Fruit fly (Drosophila melanogaster) whole organism, embryonic: Measurements from ENCODE around the gene CG2875.
A peak's percentile ranks its signal among the peaks of the same experiment; 100 is the strongest.

Source experiments
- ATbp ChIP-seq: fragments of 200-800 bp; sonication (Bioruptor generic); optimal IDR thresholded peaks from 2 replicates; lab custom pipeline; 2017; ENCODE audit warnings: missing biosample characterization, mild to moderate bottlenecking, missing genetic modification characterization, missing genetic modification reagents
- Aef1 ChIP-seq: fragments of 200-800 bp; sonication (Bioruptor generic); IDR thresholded peaks from 3 replicates; pipeline ENCODE4 v1.3.6; 2022; ENCODE audit warnings: missing biosample characterization, missing genetic modification characterization
- Asciz ChIP-seq: fragments of 200-800 bp; sonication (Bioruptor generic); optimal IDR thresholded peaks from 2 replicates; lab custom pipeline; 2017; ENCODE audit warnings: missing biosample characterization, mild to moderate bottlenecking, missing genetic modification characterization, missing genetic modification reagents
- Atf-2 ChIP-seq: fragments of 200-800 bp; sonication (Bioruptor generic); optimal IDR thresholded peaks from 2 replicates; lab custom pipeline; 2016; ENCODE audit warnings: missing biosample characterization, missing genetic modification characterization
- Atf6 ChIP-seq: fragments of 200-800 bp; sonication (Bioruptor generic); IDR thresholded peaks from 2 replicates; pipeline ENCODE4 v1.3.6; 2022; ENCODE audit warnings: missing biosample characterization, missing genetic modification characterization
- CG10321 ChIP-seq: fragments of 200-800 bp; sonication (Bioruptor generic); IDR thresholded peaks from 2 replicates; pipeline ENCODE4 v1.3.6; 2022; ENCODE audit warnings: missing biosample characterization, missing genetic modification characterization
- CG11696 ChIP-seq: fragments of 200-800 bp; sonication (Bioruptor generic); IDR thresholded peaks from 2 replicates; pipeline ENCODE4 v1.3.6; 2022; ENCODE audit warnings: missing biosample characterization, missing genetic modification characterization
- CG1233 ChIP-seq: fragments of 200-800 bp; sonication (Bioruptor generic); optimal IDR thresholded peaks from 4 replicates; lab custom pipeline; 2018; ENCODE audit warnings: missing biosample characterization, mild to moderate bottlenecking, missing genetic modification characterization
- CG12391 ChIP-seq: fragments of 200-800 bp; sonication (Bioruptor generic); optimal IDR thresholded peaks from 3 replicates; lab custom pipeline; 2018; ENCODE audit warnings: missing biosample characterization, mild to moderate bottlenecking, missing genetic modification characterization, moderate library complexity
- CG17186 ChIP-seq: fragments of 200-800 bp; sonication (Bioruptor generic); optimal IDR thresholded peaks from 3 replicates; lab custom pipeline; 2017; ENCODE audit warnings: missing biosample characterization, missing genetic modification reagents, missing genetic modification characterization
- CG18011 ChIP-seq: fragments of 200-800 bp; sonication (Bioruptor generic); optimal IDR thresholded peaks from 2 replicates; lab custom pipeline; 2017; ENCODE audit warnings: missing biosample characterization, missing genetic modification characterization, mild to moderate bottlenecking, moderate library complexity, missing genotype
- CG2202 ChIP-seq: fragments of 200-800 bp; sonication (Bioruptor generic); optimal IDR thresholded peaks from 2 replicates; lab custom pipeline; 2018; ENCODE audit warnings: missing biosample characterization, mild to moderate bottlenecking, missing genetic modification characterization
- CG4820 ChIP-seq: fragments of 200-800 bp; sonication (Bioruptor generic); optimal IDR thresholded peaks from 3 replicates; lab custom pipeline; 2016; ENCODE audit warnings: missing biosample characterization, missing genetic modification characterization
- CG5180 ChIP-seq: fragments of 200-800 bp; sonication (Bioruptor generic); optimal IDR thresholded peaks from 3 replicates; lab custom pipeline; 2017; ENCODE audit warnings: missing biosample characterization, missing genetic modification characterization, mild to moderate bottlenecking, moderate library complexity, missing genetic modification reagents
- CG6272 ChIP-seq: fragments of 200-800 bp; sonication (Bioruptor generic); IDR thresholded peaks from 2 replicates; pipeline ENCODE4 v1.3.6; 2022; ENCODE audit warnings: missing biosample characterization, missing genetic modification characterization
- CG7271 ChIP-seq: fragments of 200-800 bp; sonication (Bioruptor generic); optimal IDR thresholded peaks from 2 replicates; lab custom pipeline; 2018; ENCODE audit warnings: missing biosample characterization, mild to moderate bottlenecking, missing genetic modification characterization, moderate library complexity
- CG7839 ChIP-seq: fragments of 200-800 bp; sonication (Bioruptor generic); optimal IDR thresholded peaks from 3 replicates; lab custom pipeline; 2018; ENCODE audit warnings: missing biosample characterization, mild to moderate bottlenecking, missing genetic modification characterization, moderate library complexity
- CG7963 ChIP-seq: fragments of 200-800 bp; sonication (Bioruptor generic); IDR thresholded peaks from 3 replicates; pipeline ENCODE4 v1.3.6; 2022; ENCODE audit warnings: missing biosample characterization, missing genetic modification characterization; ENCODE audit not compliant: partially characterized antibody
- CG8089 ChIP-seq: fragments of 200-800 bp; sonication (Bioruptor generic); optimal IDR thresholded peaks from 3 replicates; lab custom pipeline; 2016; ENCODE audit warnings: missing biosample characterization, missing genetic modification characterization
- CG9437 ChIP-seq: fragments of 200-800 bp; sonication (Bioruptor generic); optimal IDR thresholded peaks from 2 replicates; lab custom pipeline; 2018; ENCODE audit warnings: missing biosample characterization, mild to moderate bottlenecking, missing genetic modification characterization
- CTCF ChIP-seq: fragments of 200-800 bp; sonication (Bioruptor generic); optimal IDR thresholded peaks from 2 replicates; lab custom pipeline; 2017; ENCODE audit warnings: missing biosample characterization, mild to moderate bottlenecking, missing genetic modification characterization, moderate library complexity
- Chrac-16 ChIP-seq: fragments of 200-800 bp; sonication (Bioruptor generic); optimal IDR thresholded peaks from 3 replicates; lab custom pipeline; 2016; ENCODE audit warnings: missing biosample characterization, missing genetic modification characterization
- Dbx ChIP-seq: fragments of 200-800 bp; sonication (Bioruptor generic); IDR thresholded peaks from 3 replicates; pipeline ENCODE4 v1.3.6; 2022; ENCODE audit warnings: missing biosample characterization, missing genetic modification characterization
- Fer2 ChIP-seq: fragments of 200-800 bp; sonication (Bioruptor generic); optimal IDR thresholded peaks from 2 replicates; lab custom pipeline; 2018; ENCODE audit warnings: missing biosample characterization, mild to moderate bottlenecking, missing genetic modification characterization, moderate library complexity
- Hey ChIP-seq: fragments of 200-800 bp; sonication (Bioruptor generic); optimal IDR thresholded peaks from 3 replicates; lab custom pipeline; 2018; ENCODE audit warnings: missing biosample characterization, mild to moderate bottlenecking, missing genetic modification characterization
- Lhr ChIP-seq: fragments of 200-800 bp; sonication (Bioruptor generic); optimal IDR thresholded peaks from 3 replicates; lab custom pipeline; 2017; ENCODE audit warnings: mild to moderate bottlenecking, missing biosample characterization, missing genetic modification reagents, missing genetic modification characterization
- MESR4 ChIP-seq: fragments of 200-800 bp; sonication (Bioruptor generic); optimal IDR thresholded peaks from 2 replicates; lab custom pipeline; 2018; ENCODE audit warnings: missing biosample characterization, mild to moderate bottlenecking, missing genetic modification characterization, moderate library complexity
- Mes4 ChIP-seq: fragments of 200-800 bp; sonication (Bioruptor generic); optimal IDR thresholded peaks from 2 replicates; lab custom pipeline; 2016; ENCODE audit warnings: missing biosample characterization, missing genetic modification characterization
- PHDP ChIP-seq: fragments of 200-800 bp; sonication (Bioruptor generic); optimal IDR thresholded peaks from 3 replicates; lab custom pipeline; 2018; ENCODE audit warnings: missing biosample characterization, mild to moderate bottlenecking, missing genetic modification characterization, moderate library complexity
- TFAM ChIP-seq: fragments of 200-800 bp; sonication (Bioruptor generic); optimal IDR thresholded peaks from 2 replicates; lab custom pipeline; 2017; ENCODE audit warnings: missing biosample characterization, missing genetic modification characterization, inconsistent platforms
- ac ChIP-seq: fragments of 200-800 bp; sonication (Bioruptor generic); optimal IDR thresholded peaks from 3 replicates; lab custom pipeline; 2017; ENCODE audit warnings: missing biosample characterization, mild to moderate bottlenecking, missing genetic modification characterization
- bcd ChIP-seq: fragments of 200-800 bp; sonication (Bioruptor generic); optimal IDR thresholded peaks from 2 replicates; lab custom pipeline; 2017; ENCODE audit warnings: missing biosample characterization, mild to moderate bottlenecking, missing genetic modification characterization
- cato ChIP-seq: fragments of 200-800 bp; sonication (Bioruptor generic); optimal IDR thresholded peaks from 2 replicates; lab custom pipeline; 2016; ENCODE audit warnings: missing biosample characterization, missing genetic modification characterization, borderline replicate concordance
- fd96Cb ChIP-seq: fragments of 200-800 bp; sonication (Bioruptor generic); optimal IDR thresholded peaks from 2 replicates; lab custom pipeline; 2018; ENCODE audit warnings: missing biosample characterization, mild to moderate bottlenecking, missing genetic modification characterization, moderate library complexity
- gfzf ChIP-seq: fragments of 200-800 bp; sonication (Bioruptor generic); optimal IDR thresholded peaks from 2 replicates; lab custom pipeline; 2016; ENCODE audit warnings: missing biosample characterization, mild to moderate bottlenecking, missing genetic modification characterization, moderate library complexity
- gsb-n ChIP-seq: fragments of 200-800 bp; sonication (Bioruptor generic); optimal IDR thresholded peaks from 3 replicates; lab custom pipeline; 2018; ENCODE audit warnings: missing biosample characterization, mild to moderate bottlenecking, missing genetic modification characterization
- ind ChIP-seq: fragments of 200-800 bp; sonication (Bioruptor generic); optimal IDR thresholded peaks from 3 replicates; lab custom pipeline; 2016; ENCODE audit warnings: missing biosample characterization, missing genetic modification characterization
- kay ChIP-seq: fragments of 200-800 bp; sonication (Bioruptor generic); optimal IDR thresholded peaks from 2 replicates; lab custom pipeline; 2016; ENCODE audit warnings: missing biosample characterization, missing genetic modification characterization
- lov ChIP-seq, 2 experiments: fragments of 200-800 bp in 1 of 2; fragments of >200 bp in 1 of 2; sonication (Bioruptor generic) in 1 of 2; IDR thresholded peaks in 1 of 2; optimal IDR thresholded peaks in 1 of 2; 2 replicates in 1 of 2; 3 replicates in 1 of 2; pipeline versions ENCODE4 v1.3.6 to Lab custom; 2017 to 2022; ENCODE audit warnings: missing biosample characterization in 1 of 2, missing genetic modification characterization in 1 of 2
- org-1 ChIP-seq: fragments of 200-800 bp; sonication (Bioruptor generic); optimal IDR thresholded peaks from 2 replicates; lab custom pipeline; 2017; ENCODE audit warnings: missing biosample characterization, missing genetic modification characterization
- otp ChIP-seq: fragments of 200-800 bp; sonication (Bioruptor generic); IDR thresholded peaks from 3 replicates; pipeline ENCODE4, ENCODE4 v1.3.6; 2022; ENCODE audit warnings: missing biosample characterization, missing genetic modification characterization
- salm ChIP-seq: fragments of 200-800 bp; sonication (Bioruptor generic); optimal IDR thresholded peaks from 2 replicates; lab custom pipeline; 2018; ENCODE audit warnings: missing biosample characterization, mild to moderate bottlenecking, missing genetic modification characterization
- sd ChIP-seq: fragments of 200-800 bp; sonication (Bioruptor generic); optimal IDR thresholded peaks from 3 replicates; lab custom pipeline; 2018; ENCODE audit warnings: missing biosample characterization, mild to moderate bottlenecking, missing genetic modification characterization, moderate library complexity
- sim ChIP-seq: fragments of 200-800 bp; sonication (Bioruptor generic); IDR thresholded peaks from 2 replicates; pipeline ENCODE4 v1.3.6; 2022; ENCODE audit warnings: missing biosample characterization, missing genetic modification characterization
- sqz ChIP-seq: fragments of 200-800 bp; sonication (Bioruptor generic); optimal IDR thresholded peaks from 3 replicates; lab custom pipeline; 2018; ENCODE audit warnings: missing biosample characterization, mild to moderate bottlenecking, missing genetic modification characterization
- sug ChIP-seq: fragments of 200-800 bp; optimal IDR thresholded peaks from 2 replicates; lab custom pipeline; 2019; ENCODE audit warnings: missing biosample characterization, mild to moderate bottlenecking, missing genetic modification characterization, moderate library complexity
- ttk ChIP-seq: fragments of 200-800 bp; sonication (Bioruptor generic); IDR thresholded peaks from 2 replicates; pipeline ENCODE4 v2.1.2; 2022; ENCODE audit warnings: missing biosample characterization, missing genetic modification characterization
- twi ChIP-seq: fragments of 200-800 bp; optimal IDR thresholded peaks from 2 replicates; lab custom pipeline; 2019; ENCODE audit warnings: missing biosample characterization, mild to moderate bottlenecking, missing genetic modification characterization, moderate library complexity
- zfh1 ChIP-seq: fragments of 200-800 bp; sonication (Bioruptor generic); IDR thresholded peaks from 3 replicates; pipeline ENCODE4 v1.3.6; 2022; ENCODE audit warnings: missing biosample characterization, missing genetic modification characterization

CG2875 gene

dm6 chrX:3545849-3546518 is 27.4 kb downstream of the CG2875 start (continued):
- TF ChIP-seq sd (tag; lab: Kevin White, UChicago) = peak; percentile 76
- TF ChIP-seq CG9437 (GFP tag; lab: Kevin White, UChicago) = peak; percentile 82
- TF ChIP-seq Aef1 (GFP tag; lab: Robert Waterston, UW) = peak; percentile 80
- peak; percentile 36 for TF ChIP-seq ac
- peak; percentile 70; the same call in 1 of the 3 replicates for TF ChIP-seq otp
- peak; percentile 0 for TF ChIP-seq MESR4 (GFP tag; lab: Kevin White, UChicago)
- TF ChIP-seq CG1233 (GFP tag; lab: Kevin White, UChicago) = peak; percentile 60
- TF ChIP-seq CG12391 (tag; lab: Kevin White, UChicago) = peak; percentile 94
- TF ChIP-seq Asciz (GFP tag; lab: Kevin White, UChicago) = peak; percentile 89
- peak; percentile 70 for TF ChIP-seq ind
- TF ChIP-seq org-1 (GFP tag; lab: Kevin White, UChicago) = peak; percentile 73
- no peak for TF ChIP-seq sug (tag; lab: Kevin White, UChicago)
- TF ChIP-seq CG8089 = peak; percentile 47
- TF ChIP-seq Mes4 (GFP tag; lab: Kevin White, UChicago) = peak; percentile 69
- peak; percentile 93 for TF ChIP-seq fd96Cb (tag; lab: Kevin White, UChicago)
- peak; percentile 41 for TF ChIP-seq CG18011
- peak; percentile 11 for TF ChIP-seq Fer2 (tag; lab: Kevin White, UChicago)
- no peak for TF ChIP-seq Hey (tag; lab: Kevin White, UChicago)
- TF ChIP-seq Lhr (GFP tag; lab: Kevin White, UChicago) = peak; percentile 64
- peak; percentile 89 for TF ChIP-seq sqz (GFP tag; lab: Kevin White, UChicago)
- peak; percentile 94 for TF ChIP-seq PHDP (tag; lab: Kevin White, UChicago)
- peak; percentile 87 for TF ChIP-seq CG2202 (tag; lab: Kevin White, UChicago)
- TF ChIP-seq CG10321 = peak; percentile 68
- TF ChIP-seq ATbp = peak; percentile 93
- TF ChIP-seq gfzf (GFP tag; lab: Kevin White, UChicago) = no peak
- TF ChIP-seq TFAM = no peak
- TF ChIP-seq CG4820 (GFP tag; lab: Kevin White, UChicago) = peak; percentile 76
- TF ChIP-seq twi (tag; lab: Kevin White, UChicago) = peak; percentile 70
- peak; percentile 93 for TF ChIP-seq gsb-n
- TF ChIP-seq zfh1 (GFP tag; lab: Robert Waterston, UW) = peak; percentile 86
- TF ChIP-seq sim (GFP tag; lab: Robert Waterston, UW) = peak; percentile 77
- TF ChIP-seq ttk (GFP tag; lab: Robert Waterston, UW) = peak; percentile 87
- peak; percentile 53; the same call in 1 of the 3 replicates for TF ChIP-seq CG7963
- peak; percentile 54; the same call in 1 of the 2 replicates for TF ChIP-seq Atf6 (GFP tag; lab: Robert Waterston, UW)
- peak; percentile 77 for TF ChIP-seq Chrac-16
- TF ChIP-seq Atf-2 = peak; percentile 63
- TF ChIP-seq CG11696 = no peak
- TF ChIP-seq CG5180 = peak; percentile 61
- TF ChIP-seq CG7839 (tag; lab: Kevin White, UChicago) = peak; percentile 89
- TF ChIP-seq cato = peak; percentile 62
- TF ChIP-seq salm = peak; percentile 85
- no peak for TF ChIP-seq CG7271
- peak; percentile 46 for TF ChIP-seq CG6272 (GFP tag; lab: Robert Waterston, UW)
- TF ChIP-seq bcd (GFP tag; lab: Kevin White, UChicago) = peak; percentile 68
- peak; percentile 2 for TF ChIP-seq CTCF
- TF ChIP-seq Dbx = 0 out of 3 replicates have a peak, but pooled peaks have one; percentile 57
- TF ChIP-seq CG17186 (GFP tag; lab: Kevin White, UChicago) = peak; percentile 41
- no peak for TF ChIP-seq lov (optimal IDR thresholded peaks at IDR 0.05; lab: Kevin White, UChicago)
- TF ChIP-seq lov (GFP tag; IDR thresholded peaks at IDR 0.05; lab: Robert Waterston, UW) = peak; percentile 75; the same call in 2 of the 3 replicates
- TF ChIP-seq kay (GFP tag; lab: Kevin White, UChicago) = no peak
